Fruit fly (Drosophila melanogaster) whole organism, wandering third instar larva: ENCODE results near the gene CG31089.

ENCODE experiments used
- Abd-B ChIP-seq: fragments of >200 bp; optimal IDR thresholded peaks from 2 replicates; lab custom pipeline; 2017; ENCODE audit warnings: missing biosample characterization, missing genetic modification characterization
- CG32264 ChIP-seq: fragments of 200-800 bp; sonication (Bioruptor generic); optimal IDR thresholded peaks from 2 replicates; lab custom pipeline; 2016; ENCODE audit warnings: missing biosample characterization, missing genetic modification characterization
- CG9705 ChIP-seq: fragments of 200-800 bp; sonication (Bioruptor generic); optimal IDR thresholded peaks from 2 replicates; lab custom pipeline; 2018; ENCODE audit warnings: missing biosample characterization, mild to moderate bottlenecking, missing genetic modification characterization
- CrebA ChIP-seq: fragments of 200-800 bp; sonication (Bioruptor generic); optimal IDR thresholded peaks from 2 replicates; lab custom pipeline; 2016; ENCODE audit warnings: missing biosample characterization, mild to moderate bottlenecking, missing genetic modification characterization, borderline replicate concordance
- Dif ChIP-seq: fragments of 200-275, 200-300 bp; sonication (Bioruptor generic); optimal IDR thresholded peaks from 2 replicates; lab custom pipeline; 2018; ENCODE audit warnings: missing biosample characterization, missing genetic modification characterization; ENCODE audit not compliant: partially characterized antibody
- GATAd ChIP-seq: sonication (Bioruptor generic); optimal IDR thresholded peaks from 2 replicates; lab custom pipeline; 2016; ENCODE audit warnings: missing biosample characterization, missing genetic modification characterization
- HLH106 ChIP-seq: fragments of 200-800 bp; optimal IDR thresholded peaks from 3 replicates; lab custom pipeline; 2019; ENCODE audit warnings: missing biosample characterization, mild to moderate bottlenecking, missing genetic modification characterization, moderate library complexity
- Hnf4 ChIP-seq: fragments of 200-800 bp; sonication (Bioruptor generic); optimal IDR thresholded peaks from 2 replicates; lab custom pipeline; 2016; ENCODE audit warnings: missing biosample characterization, mild to moderate bottlenecking, missing genetic modification characterization
- Hr78 ChIP-seq: fragments of >200 bp; optimal IDR thresholded peaks from 2 replicates; lab custom pipeline; 2017; ENCODE audit warnings: missing biosample characterization, missing genetic modification characterization
- Myc ChIP-seq: fragments of >200 bp; optimal IDR thresholded peaks from 2 replicates; lab custom pipeline; 2017
- N ChIP-seq: fragments of >200 bp; optimal IDR thresholded peaks from 2 replicates; lab custom pipeline; 2018; ENCODE audit warnings: missing biosample characterization, missing external identifiers, missing genetic modification characterization
- OdsH ChIP-seq: fragments of 200-800 bp; sonication (Bioruptor generic); optimal IDR thresholded peaks from 2 replicates; lab custom pipeline; 2016; ENCODE audit warnings: missing biosample characterization, mild to moderate bottlenecking, missing genetic modification characterization
- Rel ChIP-seq, 2 experiments: fragments of 200-800 bp; sonication (Bioruptor generic) in 1 of 2; optimal IDR thresholded peaks; 2 replicates in 1 of 2; 3 replicates in 1 of 2; lab custom pipeline; 2016 to 2019; ENCODE audit warnings: mild to moderate bottlenecking in 2 of 2, missing biosample characterization in 2 of 2, missing genetic modification characterization in 2 of 2, moderate library complexity in 1 of 2
- Sp1 ChIP-seq: fragments of 200-800 bp; sonication (Bioruptor generic); optimal IDR thresholded peaks from 3 replicates; lab custom pipeline; 2019; ENCODE audit warnings: missing biosample characterization, mild to moderate bottlenecking, missing genetic modification characterization, moderate library complexity
- Vsx2 ChIP-seq: fragments of 200-300, 225-300 bp; sonication (Bioruptor generic); optimal IDR thresholded peaks from 2 replicates; lab custom pipeline; 2018; ENCODE audit warnings: missing biosample characterization, missing genetic modification characterization; ENCODE audit not compliant: partially characterized antibody
- br ChIP-seq: fragments of 200-800 bp; sonication (Bioruptor generic); optimal IDR thresholded peaks from 2 replicates; lab custom pipeline; 2016; ENCODE audit warnings: missing biosample characterization, missing genetic modification characterization
- brk ChIP-seq: fragments of 200-800 bp; sonication (Bioruptor generic); optimal IDR thresholded peaks from 2 replicates; lab custom pipeline; 2016; ENCODE audit warnings: missing biosample characterization, mild to moderate bottlenecking, missing genetic modification characterization
- dl ChIP-seq, 2 experiments: fragments of 175-275, 200-275 bp in 1 of 2; fragments of 200-275 bp in 1 of 2; sonication (Bioruptor generic); optimal IDR thresholded peaks; lab custom pipeline; 2018; ENCODE audit warnings: mild to moderate bottlenecking in 2 of 2, missing biosample characterization in 2 of 2, missing genetic modification characterization in 2 of 2, moderate library complexity in 2 of 2; ENCODE audit not compliant: partially characterized antibody in 2 of 2, insufficient read depth in 1 of 2
- dsf ChIP-seq: sonication (Bioruptor generic); optimal IDR thresholded peaks from 2 replicates; lab custom pipeline; 2016; ENCODE audit warnings: missing biosample characterization, missing genetic modification characterization, borderline replicate concordance
- ey ChIP-seq: fragments of 200-800 bp; sonication (Bioruptor generic); optimal IDR thresholded peaks from 2 replicates; lab custom pipeline; 2016; ENCODE audit warnings: missing biosample characterization, missing genetic modification characterization
- foxo ChIP-seq, 2 experiments: fragments of 200-800 bp; sonication (Bioruptor generic); optimal IDR thresholded peaks; 2 replicates in 1 of 2; 3 replicates in 1 of 2; lab custom pipeline; 2016 to 2017; ENCODE audit warnings: missing biosample characterization in 2 of 2, missing genetic modification characterization in 2 of 2
- fru ChIP-seq: fragments of 200-800 bp; sonication (Bioruptor generic); optimal IDR thresholded peaks from 3 replicates; lab custom pipeline; 2016; ENCODE audit warnings: missing biosample characterization, mild to moderate bottlenecking, missing genetic modification characterization
- h ChIP-seq: fragments of 200-800 bp; sonication (Bioruptor generic); optimal IDR thresholded peaks from 3 replicates; lab custom pipeline; 2016; ENCODE audit warnings: missing biosample characterization, mild to moderate bottlenecking, missing genetic modification characterization
- jim ChIP-seq: fragments of 175-275, 200-325 bp; sonication (Bioruptor generic); optimal IDR thresholded peaks from 2 replicates; lab custom pipeline; 2016; ENCODE audit warnings: missing biosample characterization, mild to moderate bottlenecking, missing genetic modification characterization
- lola ChIP-seq: fragments of >200 bp; optimal IDR thresholded peaks from 2 replicates; lab custom pipeline; 2017; ENCODE audit warnings: missing biosample characterization, missing genetic modification characterization
- pan ChIP-seq: fragments of >200 bp; optimal IDR thresholded peaks from 2 replicates; lab custom pipeline; 2017
- psq ChIP-seq: fragments of 200-800 bp; sonication (Bioruptor generic); optimal IDR thresholded peaks from 3 replicates; lab custom pipeline; 2017; ENCODE audit warnings: missing biosample characterization, mild to moderate bottlenecking, missing genetic modification characterization, moderate library complexity
- rgr ChIP-seq: fragments of 200-800 bp; sonication (Bioruptor generic); optimal IDR thresholded peaks from 3 replicates; lab custom pipeline; 2016; ENCODE audit warnings: missing biosample characterization, mild to moderate bottlenecking, missing genetic modification characterization
- sage ChIP-seq: fragments of 200-800 bp; sonication (Bioruptor generic); optimal IDR thresholded peaks from 2 replicates; lab custom pipeline; 2016; ENCODE audit warnings: missing biosample characterization, mild to moderate bottlenecking, missing genetic modification characterization
- sv ChIP-seq: fragments of 200-800 bp; sonication (Bioruptor generic); optimal IDR thresholded peaks from 3 replicates; lab custom pipeline; 2016; ENCODE audit warnings: missing biosample characterization, missing genetic modification characterization
- usp ChIP-seq: fragments of >200 bp; optimal IDR thresholded peaks from 2 replicates; lab custom pipeline; 2017; ENCODE audit warnings: missing biosample characterization, missing genetic modification characterization

Gene CG31089

DNA sequence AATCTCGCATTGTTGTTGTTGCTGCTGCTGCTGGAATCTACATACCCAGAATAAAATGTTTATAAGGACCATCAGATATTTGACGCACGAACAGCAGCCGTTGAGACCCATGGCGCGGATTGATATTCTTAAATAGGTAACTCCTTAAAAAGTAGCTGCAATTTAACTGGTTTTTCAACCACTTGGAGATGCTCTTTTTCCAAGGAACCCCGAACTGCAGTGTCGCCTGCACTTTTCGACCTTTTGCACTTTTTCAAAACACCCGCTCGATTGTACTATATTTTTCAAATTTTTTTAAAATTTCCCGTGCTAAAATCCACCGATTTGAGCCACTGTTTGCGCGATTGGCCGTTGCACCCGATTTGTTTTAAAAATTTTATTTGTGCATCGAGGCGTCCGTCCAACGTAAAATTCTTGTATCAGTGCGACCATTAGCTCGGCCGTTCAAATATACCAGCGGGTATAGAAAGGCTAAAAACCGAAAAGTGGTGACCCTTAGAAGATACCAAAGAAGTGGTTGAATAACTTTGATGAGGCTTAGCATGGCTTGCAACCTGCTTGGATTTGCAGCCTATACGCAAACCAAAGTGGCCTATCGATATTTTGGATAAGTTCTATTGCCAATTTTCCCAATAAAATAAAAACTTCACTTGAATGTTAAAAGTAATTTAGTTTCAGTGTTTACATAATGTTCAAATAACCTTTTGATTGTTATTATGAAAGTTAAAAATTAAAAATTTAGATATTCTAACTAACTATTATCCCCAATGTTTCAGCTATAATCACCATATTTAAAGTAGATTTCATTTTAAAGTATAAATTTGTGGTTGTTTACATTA lies 21.3 kb upstream of the CG31089 start, which contains the start of gene Tsp96F:
Gene Tsp96F, minus strand, starts transcription at position 457 of the 839 bp plus-strand sequence.
- TF ChIP-seq Dif (peak; percentile 22), sage (GFP tag; lab: Kevin White, UChicago) (no peak)
- TF ChIP-seq, all 38 proteins: peak for 1

DNA sequence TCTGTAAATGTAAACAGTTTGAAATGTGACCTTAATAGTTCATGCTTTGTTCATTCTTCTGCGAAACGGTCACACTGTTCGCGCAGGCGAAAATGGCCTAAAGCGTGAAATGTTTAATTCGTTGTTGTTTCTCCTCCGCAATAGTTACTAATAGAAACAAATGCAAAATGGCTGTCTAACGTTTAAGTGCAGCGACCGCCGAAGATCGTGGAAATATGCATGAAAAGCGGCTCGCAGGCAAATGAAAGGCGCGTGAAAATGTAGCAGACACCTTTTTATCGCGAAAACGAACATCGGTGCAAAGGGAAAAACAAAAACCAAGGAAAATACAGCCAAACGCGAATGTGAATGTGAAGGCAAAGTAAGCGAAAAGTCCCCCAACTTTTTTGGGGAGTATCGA lies 20.5 kb upstream of the CG31089 start, which contains the start of gene SppL:
Gene SppL, plus strand, starts transcription at position 70 of the 400 bp plus-strand sequence.
- TF ChIP-seq CG32264 (GFP tag; lab: Kevin White, UChicago): no peak
- TF ChIP-seq GATAd: no peak
- TF ChIP-seq Hr78 (GFP tag; lab: Kevin White, UChicago): no peak
- peak; percentile 74 for TF ChIP-seq psq (GFP tag; lab: Kevin White, UChicago)
- TF ChIP-seq Rel (GFP tag; optimal IDR thresholded peaks at IDR 0.05; lab: Kevin White, UChicago): no peak
- TF ChIP-seq Rel (tag; optimal IDR thresholded peaks at IDR 0.05; lab: Kevin White, UChicago): peak; percentile 99
- no peak for TF ChIP-seq jim (GFP tag; lab: Kevin White, UChicago)
- TF ChIP-seq dl (GFP tag; optimal IDR thresholded peaks at IDR 0.05; lab: Kevin White, UChicago; ENCODE audit: insufficient read depth in 1 of 2, partially characterized antibody in 2 of 2): no peak
- no peak for TF ChIP-seq N
- no peak for TF ChIP-seq dsf (GFP tag; lab: Kevin White, UChicago)
- TF ChIP-seq HLH106 (tag; lab: Kevin White, UChicago): no peak
- TF ChIP-seq lola (GFP tag; lab: Kevin White, UChicago): no peak
- no peak for TF ChIP-seq CrebA (GFP tag; lab: Kevin White, UChicago)
- TF ChIP-seq, all 38 proteins: peak for 2

DNA sequence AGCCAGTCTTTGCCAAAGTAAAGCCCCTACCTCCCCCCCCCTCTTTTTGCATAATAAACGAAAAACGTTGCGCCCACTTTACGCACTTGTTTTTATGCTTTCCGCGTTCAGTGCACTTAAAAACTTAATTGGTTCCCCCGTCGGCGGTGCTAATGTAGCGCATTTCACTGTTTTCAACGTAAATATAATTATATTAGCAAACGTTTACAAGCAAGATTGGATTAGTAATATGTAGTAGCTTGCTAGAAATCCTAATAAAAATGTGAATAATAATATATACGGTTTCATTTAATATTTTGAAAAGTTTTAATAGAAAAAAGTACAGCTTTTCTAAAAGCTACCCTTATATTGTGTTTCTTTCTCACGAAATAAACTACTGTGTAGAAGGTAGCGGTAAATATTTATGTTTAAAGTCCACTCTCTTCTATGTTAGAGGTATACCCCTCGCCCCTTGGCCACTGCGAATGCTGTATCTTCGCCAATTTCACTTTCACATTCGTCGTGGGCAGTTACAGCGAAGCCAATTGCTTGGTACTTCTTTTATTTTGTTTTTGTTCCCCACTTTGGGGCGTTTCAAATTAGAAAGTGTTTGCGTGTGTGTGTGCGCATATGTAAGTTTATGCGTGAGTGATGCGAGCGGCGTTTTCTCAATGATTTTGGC lies 19.7 kb upstream of the CG31089 start:
- TF ChIP-seq psq (GFP tag; lab: Kevin White, UChicago): no peak
- TF ChIP-seq br (GFP tag; lab: Kevin White, UChicago): no peak
- no peak for TF ChIP-seq Hr78 (GFP tag; lab: Kevin White, UChicago)
- no peak for TF ChIP-seq N
- TF ChIP-seq Vsx2 (GFP tag; lab: Kevin White, UChicago): no peak
- TF ChIP-seq CG9705 (GFP tag; lab: Kevin White, UChicago): no peak
- TF ChIP-seq Abd-B (GFP tag; lab: Kevin White, UChicago): no peak
- no peak for TF ChIP-seq usp (GFP tag; lab: Kevin White, UChicago)

DNA sequence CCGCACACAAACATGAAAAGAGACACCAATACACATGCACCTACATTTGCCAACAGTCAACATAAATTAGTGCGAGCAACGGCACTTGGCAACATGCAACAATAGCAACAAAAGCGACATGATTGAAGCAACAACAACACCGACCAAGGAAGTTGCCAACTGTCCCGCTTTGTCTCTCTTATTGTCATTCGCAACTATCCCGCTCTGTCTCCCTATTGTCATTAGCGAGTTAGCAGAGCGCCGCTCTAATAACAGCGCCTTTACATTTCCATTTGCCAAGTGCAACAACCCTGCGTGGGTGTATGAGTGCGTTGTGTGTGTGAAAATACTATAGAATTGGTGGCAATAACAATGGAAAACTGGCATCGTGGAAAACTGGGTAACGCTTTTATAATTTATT lies 18.6 kb upstream of the CG31089 start:
- TF ChIP-seq foxo (GFP tag; optimal IDR thresholded peaks at IDR 0.05; lab: Kevin White, UChicago) (no peak), Hnf4 (GFP tag; lab: Kevin White, UChicago) (no peak), CG32264 (GFP tag; lab: Kevin White, UChicago) (no peak), sv (GFP tag; lab: Kevin White, UChicago) (no peak), Vsx2 (GFP tag; lab: Kevin White, UChicago) (no peak), rgr (no peak), Sp1 (GFP tag; lab: Kevin White, UChicago) (no peak), psq (GFP tag; lab: Kevin White, UChicago) (no peak), Abd-B (GFP tag; lab: Kevin White, UChicago) (no peak), dl (GFP tag; optimal IDR thresholded peaks at IDR 0.05; lab: Kevin White, UChicago; ENCODE audit: insufficient read depth in 1 of 2, partially characterized antibody in 2 of 2) (no peak)

DNA sequence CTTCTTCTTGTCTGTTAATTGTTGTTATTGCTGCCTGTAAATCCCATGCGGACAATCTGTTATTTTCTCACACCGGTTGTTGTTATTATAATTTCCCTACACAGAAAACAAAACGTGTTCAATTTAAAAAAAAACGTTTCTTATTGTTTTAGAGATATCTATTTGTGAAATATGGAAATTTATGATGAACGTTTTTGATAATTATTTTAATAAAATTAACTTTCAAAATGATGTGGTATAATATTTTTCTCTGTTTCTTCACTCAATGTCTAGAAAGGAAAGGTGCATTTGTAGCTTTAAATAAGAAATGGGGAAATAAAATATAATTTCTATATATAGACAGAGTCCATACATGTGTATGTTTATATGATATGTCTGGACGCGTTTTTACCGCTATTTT lies 18.1 kb upstream of the CG31089 start:
- TF ChIP-seq pan (lab: Kevin White, UChicago) (no peak), br (GFP tag; lab: Kevin White, UChicago) (no peak), HLH106 (tag; lab: Kevin White, UChicago) (peak; percentile 49), brk (GFP tag; lab: Kevin White, UChicago) (peak; percentile 18), Sp1 (GFP tag; lab: Kevin White, UChicago) (peak; percentile 8), rgr (peak; percentile 44), ey (GFP tag; lab: Kevin White, UChicago) (peak; percentile 10), foxo (GFP tag; optimal IDR thresholded peaks at IDR 0.05; lab: Kevin White, UChicago) (peak in 1 of 2 experiments; percentile 39), h (peak; percentile 18), OdsH (GFP tag; lab: Kevin White, UChicago) (peak; percentile 42), Myc (lab: Kevin White, UChicago) (no peak), fru (peak; percentile 19)
- TF ChIP-seq, all 38 proteins: peak for 9
